Fruit fly (Drosophila melanogaster) whole organism: Measurements from ENCODE around the gene Gat.

Source experiments
- CG8478 ChIP-seq: fragments of >200 bp; optimal IDR thresholded peaks from 2 replicates; lab custom pipeline; 2018; ENCODE audit warnings: inconsistent platforms
- Dll ChIP-seq: fragments of >200 bp; optimal IDR thresholded peaks from 2 replicates; lab custom pipeline; 2017
- pan ChIP-seq: fragments of >200 bp; optimal IDR thresholded peaks from 2 replicates; lab custom pipeline; 2017
- usp ChIP-seq: fragments of >200 bp; optimal IDR thresholded peaks from 2 replicates; lab custom pipeline; 2017; ENCODE audit warnings: missing biosample characterization, missing genetic modification characterization, mixed read lengths

dm6 chr4:588514-588913 is 41.0 kb upstream of the Gat start:
- TF ChIP-seq pan (no peak), CG8478 (lab: Kevin White, UChicago) (no peak), Dll (lab: Kevin White, UChicago) (no peak), usp (no peak)
